Fruit fly (Drosophila melanogaster) whole organism, embryonic: ENCODE measurements around the gene CG46458.

Experiments used
- Aef1 ChIP-seq: fragments of 200-800 bp; sonication (Bioruptor generic); IDR thresholded peaks from 3 replicates; pipeline ENCODE4 v1.3.6; 2022; ENCODE audit warnings: missing biosample characterization, missing genetic modification characterization
- CG10209 ChIP-seq: fragments of 200-800 bp; sonication (Bioruptor generic); optimal IDR thresholded peaks from 3 replicates; lab custom pipeline; 2017; ENCODE audit warnings: missing biosample characterization, mild to moderate bottlenecking, missing genetic modification characterization, missing genetic modification reagents
- CG11696 ChIP-seq: fragments of 200-800 bp; sonication (Bioruptor generic); IDR thresholded peaks from 2 replicates; pipeline ENCODE4 v1.3.6; 2022; ENCODE audit warnings: missing biosample characterization, missing genetic modification characterization
- CG12769 ChIP-seq: fragments of 200-800 bp; sonication (Bioruptor generic); optimal IDR thresholded peaks from 2 replicates; lab custom pipeline; 2019; ENCODE audit warnings: missing biosample characterization, mild to moderate bottlenecking, missing genetic modification characterization, moderate library complexity
- CG13894 ChIP-seq: fragments of 200-800 bp; sonication (Bioruptor generic); optimal IDR thresholded peaks from 3 replicates; lab custom pipeline; 2018; ENCODE audit warnings: missing biosample characterization, mild to moderate bottlenecking, missing genetic modification characterization, moderate library complexity
- CG14441 ChIP-seq: fragments of 200-800 bp; sonication (Bioruptor generic); IDR thresholded peaks from 2 replicates; pipeline ENCODE4 v1.3.6; 2022; ENCODE audit warnings: missing biosample characterization, missing genetic modification characterization
- CG16863 ChIP-seq: fragments of 200-800 bp; sonication (Bioruptor generic); optimal IDR thresholded peaks from 3 replicates; lab custom pipeline; 2016; ENCODE audit warnings: missing biosample characterization, missing genetic modification characterization
- CG17612 ChIP-seq: fragments of 200-800 bp; sonication (Bioruptor generic); IDR thresholded peaks from 2 replicates; pipeline ENCODE4 v1.3.6; 2022; ENCODE audit warnings: missing biosample characterization, missing genetic modification characterization
- CG17802 ChIP-seq: fragments of 200-800 bp; sonication (Bioruptor generic); optimal IDR thresholded peaks from 2 replicates; lab custom pipeline; 2018; ENCODE audit warnings: missing biosample characterization, mild to moderate bottlenecking, missing genetic modification characterization, moderate library complexity
- CG18262 ChIP-seq: fragments of 200-800 bp; optimal IDR thresholded peaks from 3 replicates; lab custom pipeline; 2019; ENCODE audit warnings: missing biosample characterization, mild to moderate bottlenecking, missing genetic modification characterization, moderate library complexity
- CG2199 ChIP-seq: fragments of 200-800 bp; sonication (Bioruptor generic); IDR thresholded peaks from 3 replicates; pipeline ENCODE4 v1.3.6; 2022; ENCODE audit warnings: missing biosample characterization, missing genetic modification characterization
- CG2202 ChIP-seq: fragments of 200-800 bp; sonication (Bioruptor generic); optimal IDR thresholded peaks from 2 replicates; lab custom pipeline; 2018; ENCODE audit warnings: missing biosample characterization, mild to moderate bottlenecking, missing genetic modification characterization
- CG31224 ChIP-seq: fragments of 200-800 bp; sonication (Bioruptor generic); IDR thresholded peaks from 2 replicates; pipeline ENCODE4 v1.3.6; 2022; ENCODE audit warnings: missing biosample characterization, missing genetic modification characterization
- CG31388 ChIP-seq: fragments of 200-800 bp; sonication (Bioruptor generic); optimal IDR thresholded peaks from 2 replicates; lab custom pipeline; 2016; ENCODE audit warnings: missing biosample characterization, missing genetic modification characterization
- CG4820 ChIP-seq: fragments of 200-800 bp; sonication (Bioruptor generic); optimal IDR thresholded peaks from 3 replicates; lab custom pipeline; 2016; ENCODE audit warnings: missing biosample characterization, missing genetic modification characterization
- CG6254 ChIP-seq: fragments of 200-800 bp; sonication (Bioruptor generic); optimal IDR thresholded peaks from 3 replicates; lab custom pipeline; 2017; ENCODE audit warnings: mild to moderate bottlenecking, missing biosample characterization, missing genetic modification reagents, missing genetic modification characterization
- CG7839 ChIP-seq: fragments of 200-800 bp; sonication (Bioruptor generic); optimal IDR thresholded peaks from 3 replicates; lab custom pipeline; 2018; ENCODE audit warnings: missing biosample characterization, mild to moderate bottlenecking, missing genetic modification characterization, moderate library complexity
- CG8089 ChIP-seq: fragments of 200-800 bp; sonication (Bioruptor generic); optimal IDR thresholded peaks from 3 replicates; lab custom pipeline; 2016; ENCODE audit warnings: missing biosample characterization, missing genetic modification characterization
- CG8924 ChIP-seq: fragments of 200-800 bp; optimal IDR thresholded peaks from 3 replicates; lab custom pipeline; 2019; ENCODE audit warnings: missing biosample characterization, mild to moderate bottlenecking, missing genetic modification characterization, moderate library complexity
- CG9727 ChIP-seq: fragments of 200-800 bp; sonication (Bioruptor generic); optimal IDR thresholded peaks from 3 replicates; lab custom pipeline; 2017; ENCODE audit warnings: missing biosample characterization, mild to moderate bottlenecking, missing genetic modification characterization
- Chrac-16 ChIP-seq: fragments of 200-800 bp; sonication (Bioruptor generic); optimal IDR thresholded peaks from 3 replicates; lab custom pipeline; 2016; ENCODE audit warnings: missing biosample characterization, missing genetic modification characterization
- D ChIP-seq, 2 experiments: fragments of 200-800 bp in 1 of 2; fragments of >200 bp in 1 of 2; sonication (Bioruptor generic) in 1 of 2; optimal IDR thresholded peaks; 2 replicates in 1 of 2; 3 replicates in 1 of 2; lab custom pipeline; 2017; ENCODE audit warnings: mild to moderate bottlenecking in 1 of 2, missing biosample characterization in 1 of 2, missing genetic modification characterization in 1 of 2, missing genetic modification reagents in 1 of 2
- Drgx ChIP-seq: fragments of 200-800 bp; sonication (Bioruptor generic); IDR thresholded peaks from 2 replicates; pipeline ENCODE4 v1.3.6; 2022; ENCODE audit warnings: missing biosample characterization, missing genetic modification characterization
- Ets65A ChIP-seq: fragments of 200-800 bp; sonication (Bioruptor generic); peaks from one replicate; lab custom pipeline; 2016; ENCODE audit warnings: missing biosample characterization, missing genetic modification characterization
- HHEX ChIP-seq: fragments of 200-800 bp; sonication (Bioruptor generic); optimal IDR thresholded peaks from 3 replicates; lab custom pipeline; 2017; ENCODE audit warnings: missing biosample characterization, mild to moderate bottlenecking, missing genetic modification characterization, missing genetic modification reagents
- HLH3B ChIP-seq: fragments of 200-800 bp; sonication (Bioruptor generic); IDR thresholded peaks from 2 replicates; pipeline ENCODE4 v1.3.6; 2022; ENCODE audit warnings: missing biosample characterization, missing genetic modification characterization
- Hsf ChIP-seq: fragments of 200-800 bp; sonication (Bioruptor generic); optimal IDR thresholded peaks from 3 replicates; lab custom pipeline; 2016; ENCODE audit warnings: missing biosample characterization, missing genetic modification characterization
- Jarid2 ChIP-seq: fragments of 200-800 bp; sonication (Bioruptor generic); optimal IDR thresholded peaks from 3 replicates; lab custom pipeline; 2017; ENCODE audit warnings: mild to moderate bottlenecking, missing biosample characterization, missing genetic modification reagents, missing genetic modification characterization
- Med ChIP-seq: fragments of 200-800 bp; sonication (Bioruptor generic); peaks from one replicate; lab custom pipeline; 2016; ENCODE audit warnings: missing biosample characterization, missing genetic modification characterization, mild to moderate bottlenecking, inconsistent platforms, moderate library complexity
- Oli ChIP-seq: fragments of 200-800 bp; sonication (Bioruptor generic); optimal IDR thresholded peaks from 2 replicates; lab custom pipeline; 2018; ENCODE audit warnings: missing biosample characterization, mild to moderate bottlenecking, missing genetic modification characterization, moderate library complexity
- Pdp1 ChIP-seq, 2 experiments: fragments of 200-800 bp; sonication (Bioruptor generic); optimal IDR thresholded peaks; 3 replicates each; lab custom pipeline; 2016; ENCODE audit warnings: missing biosample characterization in 2 of 2, missing genetic modification characterization in 2 of 2, mild to moderate bottlenecking in 1 of 2, moderate library complexity in 1 of 2
- Sox100B ChIP-seq: fragments of 200-800 bp; sonication (Bioruptor generic); optimal IDR thresholded peaks from 3 replicates; lab custom pipeline; 2018; ENCODE audit warnings: missing biosample characterization, mild to moderate bottlenecking, missing genetic modification characterization
- Xbp1 ChIP-seq: fragments of 200-800 bp; sonication (Bioruptor generic); optimal IDR thresholded peaks from 3 replicates; lab custom pipeline; 2016; ENCODE audit warnings: missing biosample characterization, mild to moderate bottlenecking, missing genetic modification characterization
- Xrp1 ChIP-seq: fragments of 200-800 bp; sonication (Bioruptor generic); IDR thresholded peaks from 2 replicates; pipeline ENCODE4 v1.3.6; 2022; ENCODE audit warnings: missing biosample characterization, missing genetic modification characterization
- ash1 ChIP-seq: fragments of 200-800 bp; sonication (Bioruptor generic); optimal IDR thresholded peaks from 2 replicates; lab custom pipeline; 2018; ENCODE audit warnings: missing biosample characterization, mild to moderate bottlenecking, missing genetic modification characterization
- dmrt11E ChIP-seq: fragments of 200-800 bp; sonication (Bioruptor generic); optimal IDR thresholded peaks from 3 replicates; lab custom pipeline; 2018; ENCODE audit warnings: missing biosample characterization, mild to moderate bottlenecking, missing genetic modification characterization, moderate library complexity
- dmrt99B ChIP-seq: fragments of 200-800 bp; sonication (Bioruptor generic); optimal IDR thresholded peaks from 2 replicates; lab custom pipeline; 2018; ENCODE audit warnings: missing biosample characterization, mild to moderate bottlenecking, missing genetic modification characterization, moderate library complexity
- dysf ChIP-seq: fragments of 200-800 bp; sonication (Bioruptor generic); IDR thresholded peaks from 3 replicates; pipeline ENCODE4 v1.3.6; 2022; ENCODE audit warnings: missing biosample characterization, missing genetic modification characterization
- eve ChIP-seq, 2 experiments: fragments of >200 bp; optimal IDR thresholded peaks; 2 replicates each; lab custom pipeline; 2017; ENCODE audit warnings: missing biosample characterization in 2 of 2, missing genetic modification characterization in 2 of 2
- grau ChIP-seq: fragments of 200-800 bp; optimal IDR thresholded peaks from 3 replicates; lab custom pipeline; 2019; ENCODE audit warnings: missing biosample characterization, mild to moderate bottlenecking, missing genetic modification characterization, moderate library complexity
- kni ChIP-seq: fragments of 200-800 bp; sonication (Bioruptor generic); optimal IDR thresholded peaks from 3 replicates; lab custom pipeline; 2017; ENCODE audit warnings: mild to moderate bottlenecking, missing biosample characterization, missing genetic modification reagents, missing genetic modification characterization
- mld ChIP-seq: fragments of 200-800 bp; sonication (Bioruptor generic); IDR thresholded peaks from 3 replicates; pipeline ENCODE4 v1.3.6; 2022; ENCODE audit warnings: missing biosample characterization, missing genetic modification characterization; ENCODE audit not compliant: partially characterized antibody
- phol ChIP-seq: fragments of 200-800 bp; sonication (Bioruptor generic); optimal IDR thresholded peaks from 3 replicates; lab custom pipeline; 2018; ENCODE audit warnings: missing biosample characterization, mild to moderate bottlenecking, missing genetic modification characterization, moderate library complexity
- pnt ChIP-seq: fragments of 200-800 bp; sonication (Bioruptor generic); optimal IDR thresholded peaks from 3 replicates; lab custom pipeline; 2016; ENCODE audit warnings: missing biosample characterization, missing genetic modification characterization
- prd ChIP-seq, 3 experiments: fragments of >200 bp in 2 of 3; fragments of 200-800 bp in 1 of 3; sonication (Bioruptor generic) in 1 of 3; optimal IDR thresholded peaks in 2 of 3; IDR thresholded peaks in 1 of 3; 2 replicates in 2 of 3; 3 replicates in 1 of 3; pipeline versions ENCODE4 v1.3.6 to Lab custom; 2017 to 2022; ENCODE audit warnings: missing biosample characterization in 1 of 3, missing genetic modification characterization in 1 of 3
- salm ChIP-seq: fragments of 200-800 bp; sonication (Bioruptor generic); optimal IDR thresholded peaks from 2 replicates; lab custom pipeline; 2018; ENCODE audit warnings: missing biosample characterization, mild to moderate bottlenecking, missing genetic modification characterization
- sisA ChIP-seq: fragments of 200-800 bp; sonication (Bioruptor generic); IDR thresholded peaks from 2 replicates; pipeline ENCODE4 v1.3.6; 2022; ENCODE audit warnings: missing biosample characterization, missing genetic modification characterization
- unpg ChIP-seq: fragments of 200-800 bp; sonication (Bioruptor generic); optimal IDR thresholded peaks from 3 replicates; lab custom pipeline; 2018; ENCODE audit warnings: missing biosample characterization, mild to moderate bottlenecking, missing genetic modification characterization, moderate library complexity

The CG46458 gene

dm6 chr3R:6932780-6933347, 25.3 kb downstream of the CG46458 start (continued):
- TF ChIP-seq CG6254 (GFP tag; lab: Kevin White, UChicago) (no peak), CG16863 (no peak), CG2199 (GFP tag; lab: Robert Waterston, UW) (peak; percentile 89), Oli (tag; lab: Kevin White, UChicago) (peak; percentile 49), mld (GFP tag; lab: Robert Waterston, UW) (no peak), CG2202 (tag; lab: Kevin White, UChicago) (no peak), CG10209 (GFP tag; lab: Kevin White, UChicago) (peak; percentile 15), Ets65A (GFP tag; lab: Kevin White, UChicago) (peak; percentile 90), HHEX (GFP tag; lab: Kevin White, UChicago) (no peak), Xrp1 (GFP tag; lab: Robert Waterston, UW) (0 out of 2 replicates have a peak, but pooled peaks have one; percentile 32), dmrt99B (tag; lab: Kevin White, UChicago) (peak; percentile 40), CG9727 (GFP tag; lab: Kevin White, UChicago) (peak; percentile 49), unpg (GFP tag; lab: Kevin White, UChicago) (peak; percentile 26), Pdp1 (GFP tag; optimal IDR thresholded peaks at IDR 0.05; lab: Kevin White, UChicago) (peak; percentile 3 to 78), Med (GFP tag; lab: Kevin White, UChicago) (peak; percentile 75), CG31388 (no peak), dmrt11E (tag; lab: Kevin White, UChicago) (peak; percentile 33), CG17612 (GFP tag; lab: Robert Waterston, UW) (no peak), phol (tag; lab: Kevin White, UChicago) (peak; percentile 41), Hsf (GFP tag; lab: Kevin White, UChicago) (no peak), ash1 (GFP tag; lab: Kevin White, UChicago) (peak; percentile 39), kni (GFP tag; lab: Kevin White, UChicago) (peak; percentile 28), prd (optimal IDR thresholded peaks at IDR 0.05; lab: Kevin White, UChicago) (no peak), prd (GFP tag; IDR thresholded peaks at IDR 0.05; lab: Robert Waterston, UW) (peak; percentile 46; the same call in 1 of the 3 replicates), Jarid2 (peak; percentile 38), CG18262 (tag; lab: Kevin White, UChicago) (peak; percentile 55), Sox100B (GFP tag; lab: Kevin White, UChicago) (peak; percentile 28), salm (tag; lab: Kevin White, UChicago) (no peak), CG4820 (GFP tag; lab: Kevin White, UChicago) (peak; percentile 13), Chrac-16 (peak; percentile 3), CG17802 (tag; lab: Kevin White, UChicago) (no peak), CG13894 (tag; lab: Kevin White, UChicago) (no peak), CG8924 (peak; percentile 10), D (optimal IDR thresholded peaks at IDR 0.05; lab: Kevin White, UChicago) (peak; percentile 17), D (GFP tag; optimal IDR thresholded peaks at IDR 0.05; lab: Kevin White, UChicago) (no peak), Drgx (GFP tag; lab: Robert Waterston, UW) (0 out of 2 replicates have a peak, but pooled peaks have one; percentile 12), Aef1 (0 out of 3 replicates have a peak, but pooled peaks have one; percentile 18), CG14441 (GFP tag; lab: Robert Waterston, UW) (0 out of 2 replicates have a peak, but pooled peaks have one; percentile 28), CG11696 (peak; percentile 94), dysf (peak; percentile 59; the same call in 2 of the 3 replicates), CG7839 (peak; percentile 33), CG31224 (0 out of 2 replicates have a peak, but pooled peaks have one; percentile 23), HLH3B (GFP tag; lab: Robert Waterston, UW) (0 out of 2 replicates have a peak, but pooled peaks have one; percentile 7), eve (GFP tag; optimal IDR thresholded peaks at IDR 0.05; lab: Kevin White, UChicago) (no peak), pnt (GFP tag; lab: Kevin White, UChicago) (no peak), CG8089 (no peak), CG12769 (peak; percentile 7), grau (tag; lab: Kevin White, UChicago) (peak; percentile 11), Xbp1 (GFP tag; lab: Kevin White, UChicago) (peak; percentile 20), sisA (GFP tag; lab: Robert Waterston, UW) (0 out of 2 replicates have a peak, but pooled peaks have one; percentile 6)
